Fruit fly (Drosophila melanogaster): ENCODE results near the gene hog.

- TF ChIP-seq pdm3 (GFP tag; optimal IDR thresholded peaks at IDR 0.05) (peak; percentile 9), CG6854 (GFP tag; optimal IDR thresholded peaks at IDR 0.05) (no peak), Hr39 (GFP tag; optimal IDR thresholded peaks at IDR 0.05) (no peak), salr (GFP tag; optimal IDR thresholded peaks at IDR 0.05) (peak in 1 of 2 experiments; percentile 10), CG3032 (tag; optimal IDR thresholded peaks at IDR 0.05) (no peak)
These were observed 30.5 kb upstream of the hog start, which contains the start of gene NetB for dm6 chrX:14749086-14749874.

Measured in whole organism, prepupa.